Worm (Caenorhabditis elegans) whole organism, L4 larva: Measurements from ENCODE around the gene acs-7.

Experiments used
- R02D3.7 ChIP-seq: fragments of 150-350 bp; sonication (generic microtip); optimal IDR thresholded peaks from 3 replicates; lab custom pipeline; 2014; ENCODE audit warnings: missing biosample characterization, missing genetic modification characterization
- daf-8 ChIP-seq: fragments of 200-800 bp; sonication (Bioruptor generic); IDR thresholded peaks from 2 replicates; pipeline ENCODE4 v1.3.6; 2022; ENCODE audit warnings: missing genetic modification characterization, missing compliant biosample characterization
- fos-1 ChIP-seq: fragments of 150-350 bp; optimal IDR thresholded peaks from 2 replicates; lab custom pipeline; 2014; ENCODE audit warnings: missing biosample characterization, missing genetic modification characterization
- madf-5 ChIP-seq, 2 experiments: fragments of 200-800 bp; sonication (Bioruptor generic); IDR thresholded peaks; 2 replicates each; pipeline ENCODE4 v1.3.6; 2022; ENCODE audit warnings: missing compliant biosample characterization in 2 of 2, missing genetic modification characterization in 2 of 2
- php-3 ChIP-seq: fragments of 200-800 bp; sonication (Bioruptor generic); IDR thresholded peaks from 2 replicates; pipeline ENCODE4 v1.3.6; 2022; ENCODE audit warnings: missing genetic modification reagents, missing genetic modification characterization, missing compliant biosample characterization
- tra-1 ChIP-seq: fragments of 200-800 bp; sonication (Bioruptor generic); IDR thresholded peaks from 2 replicates; pipeline ENCODE4 v1.3.6; 2022; ENCODE audit warnings: missing genetic modification reagents, missing genetic modification characterization, missing compliant biosample characterization
- unc-62 ChIP-seq, 3 experiments: fragments of 150-350 bp in 1 of 3; sonication (generic microtip); optimal IDR thresholded peaks in 2 of 3; peaks in 1 of 3; 1 replicate in 1 of 3; 2 replicates in 2 of 3; lab custom pipeline; 2014 to 2017; ENCODE audit warnings: missing biosample characterization in 3 of 3, missing genetic modification characterization in 3 of 3, missing genetic modification reagents in 3 of 3, missing genotype in 1 of 3

- TF ChIP-seq R02D3.7 (tag; lab: Kevin White, UChicago) = no peak
- TF ChIP-seq unc-62 (GFP tag; optimal IDR thresholded peaks at IDR 0.05 in 1 of 2; lab: Kevin White, UChicago) = no peak
- TF ChIP-seq unc-62 (tag; optimal IDR thresholded peaks at IDR 0.05; lab: Kevin White, UChicago) = no peak
- TF ChIP-seq madf-5 (GFP tag; IDR thresholded peaks at IDR 0.05; lab: Robert Waterston, UW) = no peak
- no peak for TF ChIP-seq php-3 (GFP tag; lab: Robert Waterston, UW)
- TF ChIP-seq fos-1 (tag; lab: Kevin White, UChicago) = no peak
- no peak for TF ChIP-seq daf-8 (GFP tag; lab: Robert Waterston, UW)
- no peak for TF ChIP-seq tra-1 (GFP tag; lab: Robert Waterston, UW)
Observed at ce11 chrII:9258034-9258556, 33.7 kb upstream of the acs-7 start.
